Worm (Caenorhabditis elegans): ENCODE data around the gene R11D1.2.

The R11D1.2 gene

ce11 chrV:12695968-12696367 lies 12.4 kb upstream of the R11D1.2 start, which contains the start of gene K10C8.4:
TSS of gene K10C8.4 (plus strand) at chrV:12696268.
- TF ChIP-seq Y95B8A.8 (GFP tag; IDR thresholded peaks at IDR 0.05) (no peak), ztf-6 (GFP tag; IDR thresholded peaks at IDR 0.05) (no peak), bed-2 (GFP tag; IDR thresholded peaks at IDR 0.05) (no peak), ztf-3 (GFP tag; optimal IDR thresholded peaks at IDR 0.05) (no peak), hsf-1 (GFP tag; IDR thresholded peaks at IDR 0.05) (no peak), athp-1 (tag; optimal IDR thresholded peaks at IDR 0.05) (no peak), rpc-1 (optimal IDR thresholded peaks at IDR 0.05) (no peak), rpc-1 (tag; optimal IDR thresholded peaks at IDR 0.05) (no peak), lsl-1 (GFP tag; optimal IDR thresholded peaks at IDR 0.05) (no peak), fkh-3 (tag; optimal IDR thresholded peaks at IDR 0.05) (no peak), mes-4 (tag; optimal IDR thresholded peaks at IDR 0.05) (no peak), Y53G8AR.9 (GFP tag; conservative IDR thresholded peaks at IDR 0.05) (no peak), aptf-2 (GFP tag; conservative IDR thresholded peaks at IDR 0.05) (no peak), ceh-100 (GFP tag; IDR thresholded peaks at IDR 0.05) (no peak), Y79H2A.3 (GFP tag; conservative IDR thresholded peaks at IDR 0.05) (no peak), lin-26 (GFP tag; IDR thresholded peaks at IDR 0.05) (no peak), ets-4 (GFP tag; optimal IDR thresholded peaks at IDR 0.05) (no peak), ztf-25 (GFP tag; IDR thresholded peaks at IDR 0.05) (no peak), ZK185.1 (tag; optimal IDR thresholded peaks at IDR 0.05; ENCODE audit: poor library complexity, severe bottlenecking) (no peak), somi-1 (GFP tag; optimal IDR thresholded peaks at IDR 0.05) (no peak), pha-4 (tag; optimal IDR thresholded peaks at IDR 0.05) (no peak)

- TF ChIP-seq dox-1 (GFP tag; IDR thresholded peaks at IDR 0.05) (peak; percentile 40; the same call in 1 of the 2 replicates), snpc-1.3 (tag; optimal IDR thresholded peaks at IDR 0.05; ENCODE audit: insufficient read depth) (peak; percentile 18), tlf-1 (GFP tag; optimal IDR thresholded peaks at IDR 0.05) (no peak), snpc-3.4 (tag; optimal IDR thresholded peaks at IDR 0.05) (peak; percentile 0), madf-6 (GFP tag; IDR thresholded peaks at IDR 0.05) (peak; percentile 87), D2030.7 (GFP tag; IDR thresholded peaks at IDR 0.05) (peak; percentile 70), madf-8 (GFP tag; conservative IDR thresholded peaks at IDR 0.05) (peak; percentile 63), lsl-1 (GFP tag; optimal IDR thresholded peaks at IDR 0.05) (peak; percentile 93), xnd-1 (tag; optimal IDR thresholded peaks at IDR 0.05) (peak; percentile 75), T07F8.4 (tag; optimal IDR thresholded peaks at IDR 0.05) (no peak), ceh-91 (GFP tag; IDR thresholded peaks at IDR 0.05) (peak; percentile 35; the same call in 1 of the 2 replicates), nfyb-1 (GFP tag; IDR thresholded peaks at IDR 0.05) (no peak), F33H1.4 (GFP tag; IDR thresholded peaks at IDR 0.05) (peak; percentile 91)
These were observed 11.6 kb upstream of the R11D1.2 start for ce11 chrV:12696790-12697189.

- TF ChIP-seq hlh-26 (GFP tag; conservative IDR thresholded peaks at IDR 0.05) (no peak), attf-5 (GFP tag; optimal IDR thresholded peaks at IDR 0.05) (peak; percentile 44), tlf-1 (GFP tag; optimal IDR thresholded peaks at IDR 0.05) (no peak), lsy-27 (tag; optimal IDR thresholded peaks at IDR 0.05; ENCODE audit: borderline replicate concordance, insufficient read depth) (no peak), athp-1 (tag; optimal IDR thresholded peaks at IDR 0.05) (no peak), lin-40 (tag; optimal IDR thresholded peaks at IDR 0.05) (no peak), atf-7 (tag; optimal IDR thresholded peaks at IDR 0.05) (no peak), D2030.7 (GFP tag; IDR thresholded peaks at IDR 0.05) (no peak), F39B2.1 (GFP tag; IDR thresholded peaks at IDR 0.05) (no peak), ceh-40 (GFP tag; IDR thresholded peaks at IDR 0.05) (no peak), ceh-100 (GFP tag; IDR thresholded peaks at IDR 0.05) (no peak), fkh-3 (tag; optimal IDR thresholded peaks at IDR 0.05) (no peak), zfh-2 (GFP tag; conservative IDR thresholded peaks at IDR 0.05) (no peak), B0261.1 (tag; optimal IDR thresholded peaks at IDR 0.05) (no peak), let-607 (tag; optimal IDR thresholded peaks at IDR 0.05) (no peak), snpc-1.1 (tag; optimal IDR thresholded peaks at IDR 0.05; ENCODE audit: insufficient read depth) (no peak), cebp-1 (GFP tag; IDR thresholded peaks at IDR 0.05) (peak; percentile 92), cebp-1 (tag; optimal IDR thresholded peaks at IDR 0.05) (peak; percentile 98)
These were observed 11.0 kb upstream of the R11D1.2 start, which contains the start of gene istr-1 for ce11 chrV:12697364-12697901. TSS of gene istr-1 (plus strand) at chrV:12697858.
